Fruit fly (Drosophila melanogaster) whole organism, prepupa: ENCODE results near the gene Sp1.

Source experiments
- Blimp-1 ChIP-seq: fragments of 200-800 bp; sonication (Bioruptor generic); optimal IDR thresholded peaks from 3 replicates; lab custom pipeline; 2017; ENCODE audit warnings: missing biosample characterization, missing genetic modification characterization, mild to moderate bottlenecking, moderate library complexity, missing genetic modification reagents
- CG10669 ChIP-seq: fragments of 200-800 bp; sonication (Bioruptor generic); optimal IDR thresholded peaks from 3 replicates; lab custom pipeline; 2018; ENCODE audit warnings: missing biosample characterization, mild to moderate bottlenecking, missing genetic modification characterization, moderate library complexity
- CG11294 ChIP-seq: fragments of 200-800 bp; sonication (Bioruptor generic); IDR thresholded peaks from 2 replicates; pipeline ENCODE4 v1.3.6; 2022; ENCODE audit warnings: missing biosample characterization, missing genetic modification characterization
- CG11762 ChIP-seq: fragments of 200-800 bp; sonication (Bioruptor generic); optimal IDR thresholded peaks from 3 replicates; lab custom pipeline; 2016; ENCODE audit warnings: missing biosample characterization, missing genetic modification characterization; ENCODE audit not compliant: insufficient read depth
- CG11902 ChIP-seq: fragments of 200-800 bp; sonication (Bioruptor generic); optimal IDR thresholded peaks from 3 replicates; lab custom pipeline; 2016; ENCODE audit warnings: missing biosample characterization, missing genetic modification characterization
- CG15336 ChIP-seq: fragments of 200-800 bp; sonication (Bioruptor generic); IDR thresholded peaks from 2 replicates; pipeline ENCODE4 v1.3.6; 2022; ENCODE audit warnings: missing biosample characterization, missing genetic modification characterization
- CG1621 ChIP-seq: fragments of 200-800 bp; sonication (Bioruptor generic); optimal IDR thresholded peaks from 3 replicates; lab custom pipeline; 2018; ENCODE audit warnings: missing biosample characterization, mild to moderate bottlenecking, missing genetic modification characterization
- CG3032 ChIP-seq: fragments of 200-800 bp; optimal IDR thresholded peaks from 2 replicates; lab custom pipeline; 2019; ENCODE audit warnings: missing biosample characterization, mild to moderate bottlenecking, missing genetic modification characterization, moderate library complexity
- CG31627 ChIP-seq: fragments of 200-800 bp; sonication (Bioruptor generic); optimal IDR thresholded peaks from 3 replicates; lab custom pipeline; 2016; ENCODE audit warnings: missing biosample characterization, missing genetic modification characterization
- CG34406 ChIP-seq: fragments of 200-800 bp; sonication (Bioruptor generic); optimal IDR thresholded peaks from 3 replicates; lab custom pipeline; 2016; ENCODE audit warnings: missing biosample characterization, missing genetic modification characterization
- CG6163 ChIP-seq: fragments of 200-800 bp; sonication (Bioruptor generic); IDR thresholded peaks from 3 replicates; pipeline ENCODE4 v1.3.6; 2022; ENCODE audit warnings: missing biosample characterization, missing genetic modification characterization
- CG6792 ChIP-seq: fragments of 200-800 bp; sonication (Bioruptor generic); optimal IDR thresholded peaks from 3 replicates; lab custom pipeline; 2016; ENCODE audit warnings: missing biosample characterization, missing genetic modification characterization
- CG6854 ChIP-seq: fragments of 200-800 bp; sonication (Bioruptor generic); optimal IDR thresholded peaks from 2 replicates; lab custom pipeline; 2017; ENCODE audit warnings: missing biosample characterization, mild to moderate bottlenecking, missing genetic modification characterization
- CG7368 ChIP-seq: fragments of 200-800 bp; sonication (Bioruptor generic); optimal IDR thresholded peaks from 3 replicates; lab custom pipeline; 2016; ENCODE audit warnings: missing biosample characterization, missing genetic modification characterization
- CG8119 ChIP-seq: fragments of 200-800 bp; sonication (Bioruptor generic); IDR thresholded peaks from 3 replicates; pipeline ENCODE4 v1.3.6; 2022; ENCODE audit warnings: missing biosample characterization, missing genetic modification characterization
- CG8319 ChIP-seq: fragments of 200-800 bp; sonication (Bioruptor generic); optimal IDR thresholded peaks from 3 replicates; lab custom pipeline; 2016; ENCODE audit warnings: missing biosample characterization, missing genetic modification characterization
- CG8632 ChIP-seq: fragments of 200-800 bp; sonication (Bioruptor generic); optimal IDR thresholded peaks from 3 replicates; lab custom pipeline; 2016; ENCODE audit warnings: missing biosample characterization, missing genetic modification characterization
- Eip93F ChIP-seq: fragments of 200-800 bp; sonication (Bioruptor generic); optimal IDR thresholded peaks from 2 replicates; lab custom pipeline; 2016; ENCODE audit warnings: missing biosample characterization, mild to moderate bottlenecking, missing genetic modification characterization
- Ets21C ChIP-seq: fragments of 200-800 bp; sonication (Bioruptor generic); optimal IDR thresholded peaks from 3 replicates; lab custom pipeline; 2016; ENCODE audit warnings: missing biosample characterization, missing genetic modification characterization
- Ets96B ChIP-seq: fragments of 200-800 bp; optimal IDR thresholded peaks from 2 replicates; lab custom pipeline; 2019; ENCODE audit warnings: missing biosample characterization, mild to moderate bottlenecking, missing genetic modification characterization, moderate library complexity
- Gug ChIP-seq: fragments of 200-800 bp; sonication (Bioruptor generic); IDR thresholded peaks from 2 replicates; pipeline ENCODE4 v1.3.6; 2022; ENCODE audit warnings: missing biosample characterization, missing genetic modification characterization
- Hr4 ChIP-seq: fragments of 200-800 bp; sonication (Bioruptor generic); optimal IDR thresholded peaks from 3 replicates; lab custom pipeline; 2016; ENCODE audit warnings: missing biosample characterization, missing genetic modification characterization
- Smox ChIP-seq: fragments of 200-800 bp; sonication (Bioruptor generic); optimal IDR thresholded peaks from 3 replicates; lab custom pipeline; 2016; ENCODE audit warnings: missing biosample characterization, missing genetic modification characterization
- Sox14 ChIP-seq: fragments of 200-800 bp; sonication (Bioruptor generic); optimal IDR thresholded peaks from 3 replicates; lab custom pipeline; 2016; ENCODE audit warnings: missing biosample characterization, missing genetic modification characterization
- achi ChIP-seq: fragments of 200-800 bp; sonication (Bioruptor generic); optimal IDR thresholded peaks from 3 replicates; lab custom pipeline; 2016; ENCODE audit warnings: missing biosample characterization, missing genetic modification characterization
- acj6 ChIP-seq: fragments of 200-800 bp; sonication (Bioruptor generic); optimal IDR thresholded peaks from 3 replicates; lab custom pipeline; 2016; ENCODE audit warnings: missing biosample characterization, missing genetic modification characterization
- cyc ChIP-seq: fragments of 200-800 bp; sonication (Bioruptor generic); optimal IDR thresholded peaks from 3 replicates; lab custom pipeline; 2016; ENCODE audit warnings: missing biosample characterization, missing genetic modification characterization
- dsx ChIP-seq: fragments of 200-800 bp; optimal IDR thresholded peaks from 3 replicates; lab custom pipeline; 2019; ENCODE audit warnings: missing biosample characterization, mild to moderate bottlenecking, missing genetic modification characterization, moderate library complexity; ENCODE audit not compliant: poor library complexity, severe bottlenecking
- eg ChIP-seq: fragments of 200-800 bp; sonication (Bioruptor generic); IDR thresholded peaks from 3 replicates; pipeline ENCODE4 v1.3.6; 2022; ENCODE audit warnings: missing biosample characterization, missing genetic modification characterization
- esn ChIP-seq: fragments of 200-800 bp; sonication (Bioruptor generic); optimal IDR thresholded peaks from 2 replicates; lab custom pipeline; 2016; ENCODE audit warnings: missing biosample characterization, mild to moderate bottlenecking, missing genetic modification characterization, moderate library complexity
- fd85E ChIP-seq: fragments of 200-800 bp; sonication (Bioruptor generic); optimal IDR thresholded peaks from 3 replicates; lab custom pipeline; 2016; ENCODE audit warnings: missing biosample characterization, missing genetic modification characterization
- fkh ChIP-seq: fragments of 200-800 bp; sonication (Bioruptor generic); optimal IDR thresholded peaks from 3 replicates; lab custom pipeline; 2017; ENCODE audit warnings: missing biosample characterization, mild to moderate bottlenecking, missing genetic modification characterization, moderate library complexity
- lz ChIP-seq: fragments of 200-800 bp; sonication (Bioruptor generic); optimal IDR thresholded peaks from 3 replicates; lab custom pipeline; 2016; ENCODE audit warnings: missing biosample characterization, missing genetic modification characterization
- net ChIP-seq: fragments of 200-800 bp; sonication (Bioruptor generic); optimal IDR thresholded peaks from 3 replicates; lab custom pipeline; 2016; ENCODE audit warnings: missing biosample characterization, missing genetic modification characterization
- salr ChIP-seq, 2 experiments: fragments of 200-800 bp; sonication (Bioruptor generic); optimal IDR thresholded peaks; 3 replicates each; lab custom pipeline; 2016 to 2018; ENCODE audit warnings: missing biosample characterization in 2 of 2, missing genetic modification characterization in 2 of 2, mild to moderate bottlenecking in 1 of 2
- spab ChIP-seq: fragments of 200-800 bp; sonication (Bioruptor generic); optimal IDR thresholded peaks from 2 replicates; lab custom pipeline; 2017; ENCODE audit warnings: missing biosample characterization, mild to moderate bottlenecking, missing genetic modification characterization, missing genetic modification reagents
- svp ChIP-seq: fragments of 200-800 bp; sonication (Bioruptor generic); peaks from one replicate; lab custom pipeline; 2016; ENCODE audit warnings: missing biosample characterization, missing genetic modification characterization
- vri ChIP-seq: fragments of 200-800 bp; sonication (Bioruptor generic); optimal IDR thresholded peaks from 3 replicates; lab custom pipeline; 2016; ENCODE audit warnings: missing biosample characterization, mild to moderate bottlenecking, missing genetic modification characterization

Gene Sp1

DNA sequence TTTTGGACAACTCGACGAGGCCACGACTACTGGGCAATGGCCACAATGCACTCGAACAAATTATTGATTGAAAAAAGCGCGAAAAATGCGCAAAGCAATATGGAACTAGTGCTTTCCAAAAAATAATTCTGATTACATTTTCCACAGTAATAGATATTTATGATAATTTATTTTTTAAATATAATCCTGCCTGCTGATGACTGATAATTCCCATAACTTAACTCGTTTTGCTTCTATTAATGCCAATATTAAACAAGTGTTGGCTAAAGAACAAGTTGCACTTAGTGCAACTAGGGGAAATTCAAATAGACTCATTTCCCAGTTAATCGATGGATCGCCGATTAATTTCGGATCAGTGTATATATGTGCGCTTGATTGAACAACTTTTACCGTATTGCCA, 22.0 kb downstream of the Sp1 start (continued):
- TF ChIP-seq CG6854 (GFP tag; lab: Kevin White, UChicago) (no peak), CG1621 (no peak), Hr4 (GFP tag; lab: Kevin White, UChicago) (peak; percentile 49), salr (GFP tag; optimal IDR thresholded peaks at IDR 0.05; lab: Kevin White, UChicago) (no peak), Ets21C (GFP tag; lab: Kevin White, UChicago) (no peak), cyc (no peak), CG11762 (GFP tag; lab: Kevin White, UChicago) (no peak), Gug (no peak), fd85E (GFP tag; lab: Kevin White, UChicago) (no peak)

DNA sequence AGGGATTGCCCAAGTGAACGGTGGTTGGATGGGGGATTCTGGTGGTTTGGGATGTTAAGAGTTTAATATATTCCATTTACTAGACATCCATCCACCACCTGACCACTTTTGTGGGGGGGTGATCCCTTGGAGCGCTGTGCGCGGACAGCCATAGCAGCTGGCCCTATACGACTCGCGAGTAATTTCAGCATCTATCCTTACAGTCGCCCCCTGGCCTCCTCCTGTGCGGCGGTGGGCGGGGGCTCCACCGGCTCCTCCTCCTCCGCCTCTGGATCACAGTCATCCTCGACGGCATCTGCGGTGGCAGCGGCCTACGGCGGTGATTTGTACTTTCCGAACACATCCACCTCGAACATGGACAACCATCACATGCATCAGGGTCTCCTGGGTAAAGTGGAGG, 23.9 kb downstream of the Sp1 start:
- no peak for TF ChIP-seq CG34406

DNA sequence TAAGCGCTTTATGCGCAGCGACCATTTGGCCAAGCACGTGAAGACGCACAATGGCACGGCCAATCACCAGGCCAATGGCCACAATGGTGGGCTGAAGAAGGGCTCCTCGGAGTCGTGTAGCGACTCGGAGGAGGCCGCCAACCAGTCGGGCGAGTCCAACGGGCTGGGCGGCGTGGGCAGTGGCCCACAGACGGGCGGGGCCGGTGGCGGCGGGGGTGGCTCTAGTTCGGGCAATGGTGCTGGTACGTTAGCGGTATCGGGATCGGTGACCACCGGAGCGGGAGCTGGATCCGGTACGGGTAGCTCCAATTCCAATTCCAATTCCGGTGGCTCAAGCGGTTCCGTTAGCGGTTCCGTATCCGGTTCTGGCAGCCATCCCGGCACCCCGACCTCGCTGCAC, 25.0 kb downstream of the Sp1 start:
- TF ChIP-seq CG10669 (GFP tag; lab: Kevin White, UChicago) (no peak), CG3032 (tag; lab: Kevin White, UChicago) (no peak), CG15336 (GFP tag; lab: Robert Waterston, UW) (no peak), CG6792 (GFP tag; lab: Kevin White, UChicago) (no peak), Ets21C (GFP tag; lab: Kevin White, UChicago) (no peak), fkh (no peak), spab (GFP tag; lab: Kevin White, UChicago) (no peak), CG8119 (no peak), Smox (GFP tag; lab: Kevin White, UChicago) (no peak), eg (GFP tag; lab: Robert Waterston, UW) (no peak), esn (GFP tag; lab: Kevin White, UChicago) (no peak), lz (GFP tag; lab: Kevin White, UChicago) (no peak), CG11762 (GFP tag; lab: Kevin White, UChicago) (no peak)

DNA sequence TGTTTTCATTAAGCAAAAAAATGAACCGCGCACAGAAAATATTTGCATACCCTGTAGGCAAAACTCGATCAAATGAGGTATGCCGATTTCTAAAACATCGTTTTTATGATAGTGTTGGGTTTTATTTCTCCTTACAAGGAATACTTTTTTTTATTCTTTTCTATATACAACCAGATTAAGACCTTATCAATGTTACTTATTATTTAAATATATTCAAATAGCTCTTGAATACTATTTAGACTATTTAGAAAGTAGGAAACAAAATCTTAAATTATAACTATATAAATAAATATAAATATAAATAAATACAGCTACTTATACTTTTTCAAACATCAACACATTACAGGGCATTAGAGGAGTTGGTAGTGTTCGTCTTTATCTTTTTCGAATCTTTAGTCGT, 28.5 kb downstream of the Sp1 start:
- no peak for TF ChIP-seq achi (GFP tag; lab: Kevin White, UChicago)
- no peak for TF ChIP-seq CG11762 (GFP tag; lab: Kevin White, UChicago)
- TF ChIP-seq Ets96B = no peak
- no peak for TF ChIP-seq vri (GFP tag; lab: Kevin White, UChicago)
- TF ChIP-seq CG6792 (GFP tag; lab: Kevin White, UChicago) = no peak
- no peak for TF ChIP-seq spab (GFP tag; lab: Kevin White, UChicago)
- TF ChIP-seq svp (GFP tag; lab: Kevin White, UChicago) = no peak
- TF ChIP-seq CG8632 (GFP tag; lab: Kevin White, UChicago) = no peak
- no peak for TF ChIP-seq dsx (GFP tag; lab: Kevin White, UChicago)
- no peak for TF ChIP-seq CG34406
- TF ChIP-seq CG11294 (GFP tag; lab: Robert Waterston, UW) = no peak
- TF ChIP-seq CG15336 (GFP tag; lab: Robert Waterston, UW) = no peak
- no peak for TF ChIP-seq Ets21C (GFP tag; lab: Kevin White, UChicago)
- TF ChIP-seq Eip93F (GFP tag; lab: Kevin White, UChicago) = no peak
- no peak for TF ChIP-seq CG7368 (GFP tag; lab: Kevin White, UChicago)
- no peak for TF ChIP-seq CG11902 (GFP tag; lab: Kevin White, UChicago)
- TF ChIP-seq fd85E (GFP tag; lab: Kevin White, UChicago) = no peak
- TF ChIP-seq, all 60 proteins: peak for 0

DNA sequence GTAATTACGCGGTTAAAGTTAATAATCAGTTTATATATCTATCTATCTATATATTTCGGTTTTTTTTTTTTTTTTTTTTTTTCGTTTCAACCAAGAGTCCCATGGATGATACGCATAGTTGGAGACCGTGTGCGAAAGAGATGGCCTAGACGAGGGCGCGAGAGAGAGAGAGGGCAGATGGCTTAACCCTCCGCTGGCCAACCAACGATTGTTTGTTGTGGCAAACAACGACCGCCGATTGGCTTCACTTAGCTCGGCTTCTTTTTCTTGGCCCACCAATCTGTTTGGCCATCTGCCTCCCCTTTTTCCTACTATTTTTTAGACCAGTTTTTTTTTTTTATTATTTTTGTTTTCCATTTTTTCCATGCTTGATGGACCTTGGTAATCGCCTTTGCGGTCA, 36.1 kb downstream of the Sp1 start:
- TF ChIP-seq CG8632 (GFP tag; lab: Kevin White, UChicago) = no peak
- TF ChIP-seq CG1621 = no peak
- TF ChIP-seq Sox14 (GFP tag; lab: Kevin White, UChicago) = no peak
- no peak for TF ChIP-seq acj6 (GFP tag; lab: Kevin White, UChicago)
- TF ChIP-seq CG6163 (GFP tag; lab: Robert Waterston, UW) = no peak
- no peak for TF ChIP-seq CG31627 (GFP tag; lab: Kevin White, UChicago)
- no peak for TF ChIP-seq cyc
- no peak for TF ChIP-seq CG11294 (GFP tag; lab: Robert Waterston, UW)
- no peak for TF ChIP-seq net (GFP tag; lab: Kevin White, UChicago)
- no peak for TF ChIP-seq CG8119
- no peak for TF ChIP-seq Gug
- no peak for TF ChIP-seq Blimp-1 (GFP tag; lab: Kevin White, UChicago)
- no peak for TF ChIP-seq vri (GFP tag; lab: Kevin White, UChicago)
- no peak for TF ChIP-seq CG34406
- TF ChIP-seq CG11902 (GFP tag; lab: Kevin White, UChicago) = no peak
- no peak for TF ChIP-seq salr (GFP tag; optimal IDR thresholded peaks at IDR 0.05; lab: Kevin White, UChicago)
- no peak for TF ChIP-seq CG8319
